Worm (Caenorhabditis elegans) whole organism, L3 larva: Measurements from ENCODE around the gene del-2.

Experiments used
- fkh-10 ChIP-seq: sonication (generic microtip); optimal IDR thresholded peaks from 2 replicates; lab custom pipeline; 2017; ENCODE audit warnings: missing biosample characterization, missing genetic modification reagents, missing genetic modification characterization
- nhr-12 ChIP-seq: fragments of 150-350 bp; optimal IDR thresholded peaks from 2 replicates; lab custom pipeline; 2014; ENCODE audit warnings: missing biosample characterization, missing genetic modification characterization
- nhr-237 ChIP-seq: fragments of 150-350 bp; optimal IDR thresholded peaks from 2 replicates; lab custom pipeline; 2014; ENCODE audit warnings: missing biosample characterization, missing genetic modification characterization
- snpc-4 ChIP-seq: fragments of 150-350 bp; optimal IDR thresholded peaks from 2 replicates; lab custom pipeline; 2014; ENCODE audit warnings: missing biosample characterization, missing genetic modification characterization
- tbx-2 ChIP-seq: sonication (generic microtip); optimal IDR thresholded peaks from 2 replicates; lab custom pipeline; 2016; ENCODE audit warnings: mild to moderate bottlenecking, missing genetic modification characterization, missing compliant biosample characterization

DNA sequence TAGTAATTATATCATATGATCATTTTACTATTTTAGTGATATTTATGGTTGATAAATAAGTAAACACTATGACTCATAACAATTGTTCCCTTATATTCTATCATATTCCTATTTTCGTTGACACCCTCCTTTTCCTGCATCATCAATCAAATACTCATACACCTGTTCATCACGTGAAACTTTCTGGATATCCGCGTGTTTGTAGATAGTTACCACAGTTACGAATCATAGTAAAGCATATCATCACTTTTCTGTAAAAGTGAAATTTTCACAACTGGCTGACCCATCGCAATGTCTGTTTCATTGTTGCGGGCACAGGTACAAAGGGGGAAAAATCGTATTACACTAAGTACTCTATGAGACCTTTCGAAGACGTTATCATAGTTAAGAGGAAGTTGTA is 7.9 kb downstream of the del-2 start:
- TF ChIP-seq snpc-4 (tag; lab: Kevin White, UChicago) = no peak
- no peak for TF ChIP-seq tbx-2 (tag; lab: Kevin White, UChicago)
- no peak for TF ChIP-seq nhr-237
- TF ChIP-seq nhr-12 (tag; lab: Kevin White, UChicago) = no peak
- TF ChIP-seq fkh-10 (GFP tag; lab: Kevin White, UChicago) = no peak
